Fruit fly (Drosophila melanogaster) whole organism, adult: ENCODE data around the gene CG46280.

Experiments used
- CG11617 ChIP-seq: fragments of 200-800 bp; sonication (Bioruptor generic); optimal IDR thresholded peaks from 2 replicates; lab custom pipeline; 2017; ENCODE audit warnings: mild to moderate bottlenecking, missing biosample characterization, missing genetic modification reagents, missing genetic modification characterization
- CG12768 ChIP-seq: fragments of 200-800 bp; sonication (Bioruptor generic); optimal IDR thresholded peaks from 2 replicates; lab custom pipeline; 2017; ENCODE audit warnings: missing biosample characterization, missing genetic modification characterization, mild to moderate bottlenecking, moderate library complexity, missing genetic modification reagents
- CG14711 ChIP-seq: fragments of 200-800 bp; sonication (Bioruptor generic); optimal IDR thresholded peaks from 2 replicates; lab custom pipeline; 2018; ENCODE audit warnings: missing biosample characterization, mild to moderate bottlenecking, missing genetic modification characterization, moderate library complexity
- CG1620 ChIP-seq: fragments of 200-800 bp; sonication (Bioruptor generic); optimal IDR thresholded peaks from 2 replicates; lab custom pipeline; 2016; ENCODE audit warnings: missing biosample characterization, missing genetic modification characterization
- CG33017 ChIP-seq: fragments of 200-800 bp; sonication (Bioruptor generic); optimal IDR thresholded peaks from 2 replicates; lab custom pipeline; 2018; ENCODE audit warnings: missing biosample characterization, mild to moderate bottlenecking, missing genetic modification characterization, moderate library complexity
- CG5204 ChIP-seq: fragments of 200-800 bp; sonication (Bioruptor generic); optimal IDR thresholded peaks from 2 replicates; lab custom pipeline; 2016; ENCODE audit warnings: missing biosample characterization, missing genetic modification characterization
- CG7045 ChIP-seq: fragments of 200-800 bp; sonication (Bioruptor generic); optimal IDR thresholded peaks from 2 replicates; lab custom pipeline; 2017; ENCODE audit warnings: missing biosample characterization, mild to moderate bottlenecking, missing genetic modification characterization
- CG7101 ChIP-seq: fragments of 200-800 bp; sonication (Bioruptor generic); optimal IDR thresholded peaks from 2 replicates; lab custom pipeline; 2018; ENCODE audit warnings: missing biosample characterization, mild to moderate bottlenecking, missing genetic modification characterization, moderate library complexity
- Clk ChIP-seq: fragments of 200-800 bp; sonication (Bioruptor generic); optimal IDR thresholded peaks from 2 replicates; lab custom pipeline; 2017; ENCODE audit warnings: missing biosample characterization, missing genetic modification characterization
- Crg-1 ChIP-seq: fragments of 200-800 bp; sonication (Bioruptor generic); optimal IDR thresholded peaks from 2 replicates; lab custom pipeline; 2016; ENCODE audit warnings: missing biosample characterization, missing genetic modification characterization
- Hr96 ChIP-seq: fragments of 200-800 bp; sonication (Bioruptor generic); optimal IDR thresholded peaks from 2 replicates; lab custom pipeline; 2016; ENCODE audit warnings: missing biosample characterization, missing genetic modification characterization
- Mnt ChIP-seq: fragments of 200-800 bp; sonication (Bioruptor generic); optimal IDR thresholded peaks from 2 replicates; lab custom pipeline; 2016; ENCODE audit warnings: missing biosample characterization, mild to moderate bottlenecking, missing genetic modification characterization
- bab1 ChIP-seq: fragments of 200-800 bp; sonication (Bioruptor generic); optimal IDR thresholded peaks from 3 replicates; lab custom pipeline; 2019; ENCODE audit warnings: missing biosample characterization, mild to moderate bottlenecking, missing genetic modification characterization, moderate library complexity
- cic ChIP-seq: fragments of 200-800 bp; sonication (Bioruptor generic); optimal IDR thresholded peaks from 2 replicates; lab custom pipeline; 2017; ENCODE audit warnings: missing biosample characterization, mild to moderate bottlenecking, missing genetic modification characterization, moderate library complexity
- cnc ChIP-seq, 2 experiments: fragments of >200 bp; optimal IDR thresholded peaks; 2 replicates each; lab custom pipeline; 2017
- kay ChIP-seq: fragments of 200-800 bp; sonication (Bioruptor generic); peaks from one replicate; lab custom pipeline; 2016; ENCODE audit warnings: missing biosample characterization, missing genetic modification characterization, borderline replicate concordance
- ovo ChIP-seq: fragments of 200-800 bp; sonication (Bioruptor generic); optimal IDR thresholded peaks from 2 replicates; lab custom pipeline; 2016; ENCODE audit warnings: missing biosample characterization, missing genetic modification characterization
- pad ChIP-seq: fragments of 200-800 bp; sonication (Bioruptor generic); optimal IDR thresholded peaks from 3 replicates; lab custom pipeline; 2017; ENCODE audit warnings: missing biosample characterization, missing genetic modification characterization, mild to moderate bottlenecking, moderate library complexity, missing genetic modification reagents
- tj ChIP-seq: fragments of 200-800 bp; sonication (Bioruptor generic); optimal IDR thresholded peaks from 3 replicates; lab custom pipeline; 2017; ENCODE audit warnings: missing biosample characterization, mild to moderate bottlenecking, missing genetic modification characterization, moderate library complexity
- toe ChIP-seq: fragments of 200-800 bp; sonication (Bioruptor generic); optimal IDR thresholded peaks from 2 replicates; lab custom pipeline; 2016; ENCODE audit warnings: missing biosample characterization, missing genetic modification characterization

The CG46280 gene

dm6 chr3R:13015811-13016766 is 14.4 kb downstream of the CG46280 start:
- TF ChIP-seq toe (GFP tag; lab: Kevin White, UChicago), result no peak
- TF ChIP-seq CG1620 (GFP tag; lab: Kevin White, UChicago), result no peak
- TF ChIP-seq ovo (GFP tag; lab: Kevin White, UChicago), result peak; percentile 15
- no peak for TF ChIP-seq CG7045 (GFP tag; lab: Kevin White, UChicago)
- TF ChIP-seq CG12768, result peak; percentile 21
- TF ChIP-seq kay, result peak; percentile 67

- TF ChIP-seq bab1 (no peak), CG5204 (GFP tag; lab: Kevin White, UChicago) (no peak), cic (no peak), CG12768 (no peak), Crg-1 (GFP tag; lab: Kevin White, UChicago) (no peak), CG14711 (tag; lab: Kevin White, UChicago) (no peak), Clk (no peak), CG11617 (no peak), tj (GFP tag; lab: Kevin White, UChicago) (no peak), CG33017 (no peak), pad (GFP tag; lab: Kevin White, UChicago) (no peak), CG7045 (GFP tag; lab: Kevin White, UChicago) (no peak), toe (GFP tag; lab: Kevin White, UChicago) (no peak), ovo (GFP tag; lab: Kevin White, UChicago) (no peak)
Measured at dm6 chr3R:13015402-13015801, 15.1 kb downstream of the CG46280 start.

dm6 chr3R:13014168-13014881 is 16.1 kb downstream of the CG46280 start:
- no peak for TF ChIP-seq CG7045 (GFP tag; lab: Kevin White, UChicago)
- TF ChIP-seq pad (GFP tag; lab: Kevin White, UChicago), result no peak
- TF ChIP-seq CG7101 (tag; lab: Kevin White, UChicago), result no peak
- TF ChIP-seq CG14711 (tag; lab: Kevin White, UChicago), result peak; percentile 23
- no peak for TF ChIP-seq Crg-1 (GFP tag; lab: Kevin White, UChicago)
- no peak for TF ChIP-seq CG5204 (GFP tag; lab: Kevin White, UChicago)
- TF ChIP-seq kay, result peak; percentile 89
- peak; percentile 96 for TF ChIP-seq tj (GFP tag; lab: Kevin White, UChicago)
- no peak for TF ChIP-seq CG33017
- TF ChIP-seq Mnt, result no peak
- no peak for TF ChIP-seq CG11617

- TF ChIP-seq CG14711 (tag; lab: Kevin White, UChicago) (no peak), cnc (optimal IDR thresholded peaks at IDR 0.05; lab: Kevin White, UChicago) (no peak), pad (GFP tag; lab: Kevin White, UChicago) (peak; percentile 43), cic (no peak)
Measured at dm6 chr3R:13012990-13013389, 17.5 kb downstream of the CG46280 start.

- TF ChIP-seq CG7101 (tag; lab: Kevin White, UChicago) (peak; percentile 62), cnc (optimal IDR thresholded peaks at IDR 0.05; lab: Kevin White, UChicago) (peak; percentile 91 to 95), CG12768 (peak; percentile 80), CG7045 (GFP tag; lab: Kevin White, UChicago) (peak; percentile 34), CG1620 (GFP tag; lab: Kevin White, UChicago) (peak; percentile 71), kay (no peak), Hr96 (GFP tag; lab: Kevin White, UChicago) (peak; percentile 72), pad (GFP tag; lab: Kevin White, UChicago) (peak; percentile 87), ovo (GFP tag; lab: Kevin White, UChicago) (peak; percentile 48), CG33017 (peak; percentile 42), toe (GFP tag; lab: Kevin White, UChicago) (peak; percentile 37), tj (GFP tag; lab: Kevin White, UChicago) (peak; percentile 80), CG11617 (peak; percentile 65), CG14711 (tag; lab: Kevin White, UChicago) (peak; percentile 63), cic (peak; percentile 83), Crg-1 (GFP tag; lab: Kevin White, UChicago) (peak; percentile 63), bab1 (peak; percentile 6), CG5204 (GFP tag; lab: Kevin White, UChicago) (no peak), Mnt (peak; percentile 84), Clk (peak; percentile 30)
Measured at dm6 chr3R:13012351-13012750, 18.1 kb downstream of the CG46280 start.

dm6 chr3R:13011621-13011963 is 18.9 kb downstream of the CG46280 start, which contains the start of gene CtBP:
Gene CtBP (plus strand): TSS chr3R:13011649.
- TF ChIP-seq ovo (GFP tag; lab: Kevin White, UChicago) (no peak), Mnt (no peak), CG33017 (no peak), cnc (optimal IDR thresholded peaks at IDR 0.05; lab: Kevin White, UChicago) (no peak), CG11617 (no peak), tj (GFP tag; lab: Kevin White, UChicago) (no peak), CG5204 (GFP tag; lab: Kevin White, UChicago) (no peak), pad (GFP tag; lab: Kevin White, UChicago) (no peak), kay (no peak), CG7101 (tag; lab: Kevin White, UChicago) (no peak), CG12768 (no peak), Crg-1 (GFP tag; lab: Kevin White, UChicago) (no peak), bab1 (no peak), CG7045 (GFP tag; lab: Kevin White, UChicago) (no peak), Hr96 (GFP tag; lab: Kevin White, UChicago) (no peak), cic (no peak), toe (GFP tag; lab: Kevin White, UChicago) (no peak)
